Worm (Caenorhabditis elegans) whole organism, mixed stage, embryonic: ENCODE measurements around the gene phg-1.
A peak's percentile ranks its signal among the peaks of the same experiment; 100 is the strongest.

Experiments used
- M03D4.4 ChIP-seq: sonication (generic microtip); optimal IDR thresholded peaks from 2 replicates; lab custom pipeline; 2017; ENCODE audit warnings: mild to moderate bottlenecking, missing genetic modification characterization, missing compliant biosample characterization
- blmp-1 ChIP-seq: fragments of 150-350 bp; optimal IDR thresholded peaks from 2 replicates; lab custom pipeline; 2014; ENCODE audit warnings: missing biosample characterization, missing genetic modification characterization
- lin-32 ChIP-seq: fragments of 200-800 bp; sonication (Bioruptor generic); optimal IDR thresholded peaks from 2 replicates; lab custom pipeline; 2018; ENCODE audit warnings: mild to moderate bottlenecking, missing genetic modification characterization, missing compliant biosample characterization
- lsy-2 ChIP-seq: fragments of 150-350 bp; optimal IDR thresholded peaks from 2 replicates; lab custom pipeline; 2014; ENCODE audit warnings: missing biosample characterization, missing genetic modification characterization
- mep-1 ChIP-seq: fragments of 150-350 bp; optimal IDR thresholded peaks from 2 replicates; lab custom pipeline; 2017; ENCODE audit warnings: missing biosample characterization, missing genetic modification reagents, missing genetic modification characterization, inconsistent platforms
- mls-2 ChIP-seq: sonication (generic microtip); optimal IDR thresholded peaks from 2 replicates; lab custom pipeline; 2016; ENCODE audit warnings: mild to moderate bottlenecking, missing genetic modification characterization, moderate library complexity, missing compliant biosample characterization
- nhr-237 ChIP-seq: fragments of 150-350 bp; optimal IDR thresholded peaks from 2 replicates; lab custom pipeline; 2014; ENCODE audit warnings: missing biosample characterization, missing genetic modification characterization
- nhr-28 ChIP-seq: fragments of 150-350 bp; optimal IDR thresholded peaks from 2 replicates; lab custom pipeline; 2014; ENCODE audit warnings: missing biosample characterization, missing genetic modification characterization
- nhr-76 ChIP-seq: sonication (generic microtip); optimal IDR thresholded peaks from 2 replicates; lab custom pipeline; 2017; ENCODE audit warnings: missing biosample characterization, missing genetic modification characterization
- pha-4 ChIP-seq: fragments of 150-350 bp; optimal IDR thresholded peaks from 2 replicates; lab custom pipeline; 2018; ENCODE audit warnings: missing biosample characterization, missing genetic modification reagents, missing genetic modification characterization
- tbx-8 ChIP-seq: fragments of 200-800 bp; sonication (Bioruptor generic); optimal IDR thresholded peaks from 2 replicates; lab custom pipeline; 2018; ENCODE audit warnings: mild to moderate bottlenecking, missing genetic modification characterization, moderate library complexity, missing compliant biosample characterization
- unc-39 ChIP-seq: fragments of 150-350 bp; optimal IDR thresholded peaks from 2 replicates; lab custom pipeline; 2014; ENCODE audit warnings: missing biosample characterization, missing genetic modification characterization
- ztf-11 ChIP-seq: fragments of 150-350 bp; optimal IDR thresholded peaks from 2 replicates; lab custom pipeline; 2014; ENCODE audit warnings: missing biosample characterization, missing genetic modification characterization

- TF ChIP-seq mls-2 (tag; lab: Kevin White, UChicago) (peak; percentile 91), mep-1 (peak; percentile 55), nhr-28 (tag; lab: Kevin White, UChicago) (no peak), nhr-76 (tag; lab: Kevin White, UChicago) (no peak), unc-39 (tag; lab: Kevin White, UChicago) (peak; percentile 8), nhr-237 (tag; lab: Kevin White, UChicago) (peak; percentile 42), lin-32 (GFP tag; lab: Kevin White, UChicago) (peak; percentile 63), M03D4.4 (peak; percentile 69), tbx-8 (GFP tag; lab: Kevin White, UChicago) (peak; percentile 27), blmp-1 (tag; lab: Kevin White, UChicago) (no peak), ztf-11 (tag; lab: Kevin White, UChicago) (peak; percentile 63), pha-4 (peak; percentile 36), lsy-2 (tag; lab: Kevin White, UChicago) (peak; percentile 74)
Observed at ce11 chrII:10168905-10169782, 31.7 kb downstream of the phg-1 start, which contains the start of gene daf-19.
